Fruit fly (Drosophila melanogaster): ENCODE data around the gene al.

dm6 chr2L:371747-372146 is 6.2 kb upstream of the al start:
- TF ChIP-seq Dfd (GFP tag; optimal IDR thresholded peaks at IDR 0.05), result no peak
- TF ChIP-seq psq (GFP tag; optimal IDR thresholded peaks at IDR 0.05), result no peak
- TF ChIP-seq Hr78 (GFP tag; optimal IDR thresholded peaks at IDR 0.05), result no peak
- no peak for TF ChIP-seq pan (optimal IDR thresholded peaks at IDR 0.05)
- TF ChIP-seq woc (GFP tag; optimal IDR thresholded peaks at IDR 0.05), result no peak
- no peak for TF ChIP-seq br (GFP tag; optimal IDR thresholded peaks at IDR 0.05)
- no peak for TF ChIP-seq HLH106 (tag; optimal IDR thresholded peaks at IDR 0.05)
- TF ChIP-seq CG9705 (GFP tag; optimal IDR thresholded peaks at IDR 0.05), result no peak
- TF ChIP-seq OdsH (GFP tag; optimal IDR thresholded peaks at IDR 0.05), result no peak
- TF ChIP-seq foxo (GFP tag; optimal IDR thresholded peaks at IDR 0.05), result no peak
- TF ChIP-seq N (GFP tag; optimal IDR thresholded peaks at IDR 0.05), result no peak
- no peak for TF ChIP-seq Hr83 (GFP tag; optimal IDR thresholded peaks at IDR 0.05; ENCODE audit: poor library complexity, severe bottlenecking)
- no peak for TF ChIP-seq rgr (GFP tag; optimal IDR thresholded peaks at IDR 0.05)
- no peak for TF ChIP-seq jim (GFP tag; optimal IDR thresholded peaks at IDR 0.05)

Measured in whole organism, wandering third instar larva.